Worm (Caenorhabditis elegans): ENCODE measurements around the gene zfp-1.

The zfp-1 gene

DNA sequence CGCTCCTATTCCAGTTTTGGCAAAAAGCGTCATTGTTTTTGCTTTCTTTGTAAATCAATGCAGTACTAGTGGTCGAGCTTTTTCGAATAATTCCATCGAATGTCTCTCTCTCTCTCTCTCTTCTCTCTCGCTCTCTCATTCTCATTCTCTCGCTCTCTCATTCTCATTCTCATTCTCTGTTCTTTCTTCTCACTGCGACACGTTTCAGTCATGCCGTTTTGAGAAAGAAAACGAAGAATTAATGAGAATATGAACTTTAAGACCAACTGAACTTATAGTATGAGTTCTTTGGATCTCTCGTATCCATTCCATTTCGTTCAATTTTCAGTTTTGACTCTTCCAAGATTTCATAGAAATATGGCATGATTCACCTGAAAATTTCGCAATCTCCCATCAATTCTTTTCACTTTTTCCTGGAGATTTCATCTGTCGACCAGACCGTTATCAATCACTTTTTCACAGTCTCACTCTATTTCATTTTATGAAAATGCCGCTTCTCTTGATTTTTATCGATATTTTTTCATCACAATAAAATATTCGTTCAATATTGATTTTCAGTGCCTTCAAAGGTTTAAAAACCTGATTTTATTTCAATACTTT, 18.8 kb upstream of the zfp-1 start:
- TF ChIP-seq B0310.2 (tag; optimal IDR thresholded peaks at IDR 0.05) (no peak), pes-1 (GFP tag; IDR thresholded peaks at IDR 0.05) (no peak), F13C5.2 (tag; optimal IDR thresholded peaks at IDR 0.05) (no peak), ceh-36 (tag; optimal IDR thresholded peaks at IDR 0.05) (no peak), ama-1 (optimal IDR thresholded peaks at IDR 0.05) (no peak), hmbx-1 (tag; optimal IDR thresholded peaks at IDR 0.05) (no peak), aly-1 (tag; optimal IDR thresholded peaks at IDR 0.05) (no peak), scrt-1 (GFP tag; IDR thresholded peaks at IDR 0.05) (no peak), ets-7 (tag; optimal IDR thresholded peaks at IDR 0.05) (no peak), hmg-4 (GFP tag; optimal IDR thresholded peaks at IDR 0.05) (no peak)

DNA sequence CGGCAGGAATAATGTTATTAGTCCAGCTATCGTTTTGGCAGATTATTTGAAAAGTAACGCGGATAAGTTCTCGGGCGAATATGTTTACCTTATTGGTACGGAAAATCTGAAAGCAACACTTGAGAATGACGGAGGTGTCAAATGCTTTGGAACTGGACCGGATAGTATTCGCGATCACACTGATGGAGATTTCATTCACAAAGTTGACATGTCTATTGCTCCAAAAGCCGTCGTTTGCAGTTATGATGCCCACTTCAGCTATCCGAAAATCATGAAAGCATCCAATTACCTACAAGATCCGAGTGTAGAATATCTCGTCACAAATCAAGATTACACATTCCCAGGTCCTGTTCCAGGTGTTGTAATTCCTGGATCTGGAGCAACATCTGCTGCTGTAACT, 18.0 kb upstream of the zfp-1 start:
- TF ChIP-seq hmbx-1 (tag; optimal IDR thresholded peaks at IDR 0.05) (no peak), tbx-11 (GFP tag; IDR thresholded peaks at IDR 0.05) (no peak), F13C5.2 (tag; optimal IDR thresholded peaks at IDR 0.05) (no peak)

DNA sequence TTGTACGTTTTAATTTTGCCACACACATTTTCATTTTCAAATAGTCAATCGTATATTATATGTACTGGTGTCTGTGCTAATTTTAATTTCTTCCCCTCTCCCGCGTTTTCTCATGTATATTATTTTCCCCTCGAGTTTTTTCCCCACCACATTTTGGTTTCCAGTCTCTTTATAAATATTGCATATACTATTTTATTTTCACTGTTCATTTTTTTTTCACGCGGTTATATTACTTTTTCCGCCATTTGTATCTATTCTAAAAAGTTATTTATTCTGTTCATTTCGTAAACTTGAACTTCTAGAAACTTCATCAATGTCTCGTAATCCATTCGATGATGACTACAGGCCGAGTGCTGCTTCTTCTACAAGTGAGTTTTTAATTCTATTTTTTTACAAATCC, 15.4 kb upstream of the zfp-1 start, which contains the start of gene snap-29:
snap-29 (plus strand) TSS at position 301 of the 400 bp plus-strand sequence.
- TF ChIP-seq flt-1 (GFP tag; IDR thresholded peaks at IDR 0.05), result no peak
- no peak for TF ChIP-seq ama-1 (optimal IDR thresholded peaks at IDR 0.05)
- no peak for TF ChIP-seq F13C5.2 (tag; optimal IDR thresholded peaks at IDR 0.05)
- TF ChIP-seq tbx-11 (GFP tag; IDR thresholded peaks at IDR 0.05), result no peak
- TF ChIP-seq ets-7 (tag; optimal IDR thresholded peaks at IDR 0.05), result no peak
- TF ChIP-seq tra-4 (tag; optimal IDR thresholded peaks at IDR 0.05), result no peak
- no peak for TF ChIP-seq pes-1 (GFP tag; IDR thresholded peaks at IDR 0.05)
- no peak for TF ChIP-seq hmg-4 (GFP tag; optimal IDR thresholded peaks at IDR 0.05)
- TF ChIP-seq ceh-36 (tag; optimal IDR thresholded peaks at IDR 0.05), result no peak
- TF ChIP-seq tbx-37 (GFP tag; conservative IDR thresholded peaks at IDR 0.05), result no peak
- no peak for TF ChIP-seq scrt-1 (GFP tag; IDR thresholded peaks at IDR 0.05)
- no peak for TF ChIP-seq hmbx-1 (tag; optimal IDR thresholded peaks at IDR 0.05)
- TF ChIP-seq ceh-13 (GFP tag; optimal IDR thresholded peaks at IDR 0.05), result no peak
- TF ChIP-seq hnd-1 (tag; optimal IDR thresholded peaks at IDR 0.05), result no peak
- no peak for TF ChIP-seq sea-1 (GFP tag; conservative IDR thresholded peaks at IDR 0.05)
- TF ChIP-seq B0310.2 (tag; optimal IDR thresholded peaks at IDR 0.05), result no peak
- TF ChIP-seq aly-1 (tag; optimal IDR thresholded peaks at IDR 0.05), result no peak

DNA sequence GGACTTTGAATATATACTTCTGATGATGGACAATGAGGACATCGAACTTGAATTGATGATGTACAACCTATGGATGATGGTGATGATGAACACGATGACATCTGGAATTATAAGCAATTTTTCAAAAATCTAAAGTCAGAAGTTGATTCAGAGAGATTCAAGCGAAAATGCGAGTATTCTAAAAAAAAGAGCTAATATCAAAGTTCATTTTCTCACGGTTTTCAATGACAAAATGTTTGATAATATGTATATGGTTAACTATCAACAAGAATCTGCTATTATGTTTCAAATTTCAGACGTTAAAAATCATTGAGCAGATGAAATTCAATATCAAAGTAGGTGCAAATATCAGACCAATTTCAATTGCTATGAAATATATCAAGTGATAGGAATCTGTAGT, 11.4 kb upstream of the zfp-1 start, which contains the start of gene K02D10.4:
K02D10.4 (minus strand) TSS at position 101 of the 400 bp plus-strand sequence.
- no peak for TF ChIP-seq B0310.2 (tag; optimal IDR thresholded peaks at IDR 0.05)
- TF ChIP-seq pes-1 (GFP tag; IDR thresholded peaks at IDR 0.05), result no peak
- no peak for TF ChIP-seq sea-1 (GFP tag; conservative IDR thresholded peaks at IDR 0.05)
- no peak for TF ChIP-seq hmg-4 (GFP tag; optimal IDR thresholded peaks at IDR 0.05)
- TF ChIP-seq scrt-1 (GFP tag; IDR thresholded peaks at IDR 0.05), result no peak
- no peak for TF ChIP-seq hmbx-1 (tag; optimal IDR thresholded peaks at IDR 0.05)
- TF ChIP-seq tbx-11 (GFP tag; IDR thresholded peaks at IDR 0.05), result no peak
- no peak for TF ChIP-seq ceh-13 (GFP tag; optimal IDR thresholded peaks at IDR 0.05)
- TF ChIP-seq ama-1 (optimal IDR thresholded peaks at IDR 0.05), result no peak
- TF ChIP-seq F13C5.2 (tag; optimal IDR thresholded peaks at IDR 0.05), result no peak
- TF ChIP-seq ceh-36 (tag; optimal IDR thresholded peaks at IDR 0.05), result no peak
- TF ChIP-seq aly-1 (tag; optimal IDR thresholded peaks at IDR 0.05), result no peak
- no peak for TF ChIP-seq hnd-1 (tag; optimal IDR thresholded peaks at IDR 0.05)
- TF ChIP-seq flt-1 (GFP tag; IDR thresholded peaks at IDR 0.05), result no peak
- no peak for TF ChIP-seq tra-4 (tag; optimal IDR thresholded peaks at IDR 0.05)
- TF ChIP-seq ets-7 (tag; optimal IDR thresholded peaks at IDR 0.05), result no peak
- no peak for TF ChIP-seq tbx-37 (GFP tag; conservative IDR thresholded peaks at IDR 0.05)

DNA sequence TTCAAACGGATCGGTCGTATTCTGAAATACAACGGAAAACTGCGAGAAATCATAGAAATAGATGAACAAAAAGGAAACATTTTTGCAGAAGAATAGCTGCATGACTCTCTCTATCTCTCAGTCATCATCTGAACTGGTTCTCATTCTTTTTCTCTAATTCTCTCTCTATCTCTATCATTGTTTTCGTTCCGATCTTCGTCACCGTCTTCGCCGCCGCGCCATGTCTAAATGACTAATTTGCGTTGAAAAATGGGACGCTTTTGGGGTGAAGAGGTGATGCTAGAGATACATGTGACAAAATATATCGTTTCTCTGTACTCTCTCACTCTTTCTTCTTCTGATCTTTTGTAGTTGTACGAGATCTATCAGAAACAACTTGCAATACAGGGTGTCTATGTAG, 10.9 kb upstream of the zfp-1 start:
- TF ChIP-seq hmbx-1 (tag; optimal IDR thresholded peaks at IDR 0.05) (no peak), ceh-13 (GFP tag; optimal IDR thresholded peaks at IDR 0.05) (no peak), sea-1 (GFP tag; conservative IDR thresholded peaks at IDR 0.05) (no peak)

DNA sequence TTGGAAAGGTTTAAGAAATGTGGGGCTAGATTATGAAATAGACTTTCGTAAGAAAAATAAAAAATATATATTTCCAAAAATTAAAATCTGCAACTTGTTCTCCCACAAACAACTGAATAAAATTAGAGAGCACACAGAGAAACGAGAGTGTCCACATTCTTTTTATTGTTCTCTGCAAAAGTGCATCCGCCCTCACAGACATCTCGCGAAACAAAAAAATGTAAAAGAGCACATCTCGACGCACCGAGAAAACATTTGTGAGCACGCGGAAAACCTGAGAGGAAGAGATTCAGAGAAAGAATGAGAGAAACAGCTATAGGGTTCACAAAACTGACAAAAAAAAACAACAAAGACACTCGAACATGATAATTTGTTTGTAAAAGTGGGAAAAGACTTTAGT, 9.3 kb upstream of the zfp-1 start:
- no peak for TF ChIP-seq ceh-13 (GFP tag; optimal IDR thresholded peaks at IDR 0.05)
- TF ChIP-seq ets-7 (tag; optimal IDR thresholded peaks at IDR 0.05), result no peak
- TF ChIP-seq ceh-36 (tag; optimal IDR thresholded peaks at IDR 0.05), result no peak
- TF ChIP-seq tbx-11 (GFP tag; IDR thresholded peaks at IDR 0.05), result no peak
- TF ChIP-seq tra-4 (tag; optimal IDR thresholded peaks at IDR 0.05), result no peak
- no peak for TF ChIP-seq hnd-1 (tag; optimal IDR thresholded peaks at IDR 0.05)
- no peak for TF ChIP-seq tbx-37 (GFP tag; conservative IDR thresholded peaks at IDR 0.05)
- no peak for TF ChIP-seq flt-1 (GFP tag; IDR thresholded peaks at IDR 0.05)
- no peak for TF ChIP-seq hmbx-1 (tag; optimal IDR thresholded peaks at IDR 0.05)

DNA sequence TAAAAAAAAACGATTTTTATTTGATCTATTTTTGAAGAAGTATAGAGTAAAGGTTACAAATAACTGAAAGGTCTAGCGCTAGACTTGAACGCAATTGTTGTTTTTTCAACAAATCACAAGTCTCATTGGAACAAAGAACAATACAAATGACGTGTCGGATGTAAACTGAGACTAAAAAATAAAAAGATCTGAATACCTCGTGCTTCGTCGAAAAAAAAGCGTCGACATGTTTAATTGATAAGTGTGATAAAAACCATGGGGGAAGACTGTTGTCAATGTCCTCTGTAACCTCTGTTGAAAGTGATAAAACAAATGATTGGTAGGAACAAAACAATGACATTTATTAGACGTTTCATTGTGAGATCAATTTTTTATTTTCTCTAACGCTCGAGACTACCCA, 8.6 kb upstream of the zfp-1 start:
- TF ChIP-seq hmg-4 (GFP tag; optimal IDR thresholded peaks at IDR 0.05) (no peak), ets-7 (tag; optimal IDR thresholded peaks at IDR 0.05) (no peak), scrt-1 (GFP tag; IDR thresholded peaks at IDR 0.05) (no peak), tra-4 (tag; optimal IDR thresholded peaks at IDR 0.05) (no peak)

DNA sequence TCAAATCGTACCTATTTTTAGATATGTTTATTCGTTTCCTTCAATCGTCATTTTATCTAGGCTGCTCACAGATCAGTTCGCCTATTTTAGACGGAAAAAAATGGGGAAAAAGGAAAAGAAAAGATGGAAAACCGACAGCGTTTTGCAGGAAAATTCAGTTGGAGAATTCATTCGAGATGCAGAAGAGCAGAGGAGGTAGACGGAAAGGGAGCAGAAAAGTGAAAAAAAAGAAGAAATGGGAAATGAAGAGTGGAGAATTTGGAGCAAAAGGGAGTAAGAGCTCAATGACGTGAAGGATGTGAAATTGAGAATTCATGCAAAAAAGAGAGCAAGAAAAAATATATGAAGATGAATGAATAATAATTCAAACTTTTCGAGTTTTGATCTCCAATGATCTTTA, 6.8 kb upstream of the zfp-1 start:
- TF ChIP-seq aly-1 (tag; optimal IDR thresholded peaks at IDR 0.05) (no peak), hnd-1 (tag; optimal IDR thresholded peaks at IDR 0.05) (no peak), flt-1 (GFP tag; IDR thresholded peaks at IDR 0.05) (no peak)

DNA sequence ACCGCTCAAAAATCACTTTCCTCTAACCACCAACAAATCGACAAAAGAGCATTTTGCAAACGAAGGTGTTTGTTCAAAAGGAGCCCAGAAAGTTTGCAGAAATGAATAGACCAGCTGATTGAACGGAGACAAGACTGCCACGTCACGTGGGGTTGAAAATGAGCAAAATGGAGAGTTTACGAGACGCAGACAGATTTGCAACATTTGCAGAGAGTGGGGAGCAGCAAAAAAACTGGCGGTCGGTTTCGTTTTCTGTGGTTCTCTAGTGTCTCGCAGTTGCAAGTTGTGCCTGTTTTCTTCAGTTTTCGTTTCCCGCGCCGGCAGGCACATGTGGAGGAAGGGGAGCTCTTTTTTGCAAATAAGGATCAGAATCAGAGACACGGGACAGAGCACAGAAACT, 5.9 kb upstream of the zfp-1 start:
- TF ChIP-seq hmbx-1 (tag; optimal IDR thresholded peaks at IDR 0.05), result no peak
- no peak for TF ChIP-seq scrt-1 (GFP tag; IDR thresholded peaks at IDR 0.05)
- no peak for TF ChIP-seq tra-4 (tag; optimal IDR thresholded peaks at IDR 0.05)
- no peak for TF ChIP-seq aly-1 (tag; optimal IDR thresholded peaks at IDR 0.05)
- TF ChIP-seq F13C5.2 (tag; optimal IDR thresholded peaks at IDR 0.05), result no peak
- TF ChIP-seq ceh-36 (tag; optimal IDR thresholded peaks at IDR 0.05), result no peak
- no peak for TF ChIP-seq ceh-13 (GFP tag; optimal IDR thresholded peaks at IDR 0.05)
- no peak for TF ChIP-seq pes-1 (GFP tag; IDR thresholded peaks at IDR 0.05)

All from whole organism, early embryonic.